Worm (Caenorhabditis elegans): Measurements from ENCODE around the gene xbx-3.

DNA sequence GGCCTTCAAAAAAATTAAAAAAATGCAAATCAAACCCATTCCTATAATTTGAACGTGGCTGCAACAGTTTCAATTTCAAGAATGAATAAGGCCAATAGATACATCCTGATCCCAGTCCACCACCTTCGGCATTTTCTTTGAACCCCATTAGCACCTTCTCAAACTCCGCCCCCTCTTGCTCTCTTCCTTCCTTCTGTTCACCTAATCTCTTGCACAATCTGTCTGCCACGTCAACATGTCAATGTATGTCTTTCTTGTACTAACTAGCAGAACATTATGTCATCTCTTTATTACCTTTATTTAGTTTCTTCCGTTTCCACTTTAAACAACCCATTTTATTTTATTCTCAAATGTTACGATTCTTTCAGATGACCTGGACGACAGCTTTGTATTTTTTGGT is 42.2 kb upstream of the xbx-3 start, which contains the start of gene C05B5.4:
- no peak for TF ChIP-seq nhr-28 (tag; optimal IDR thresholded peaks at IDR 0.05)
- TF ChIP-seq Y5F2A.4 (GFP tag; optimal IDR thresholded peaks at IDR 0.05), result no peak
- TF ChIP-seq zfp-3 (GFP tag; conservative IDR thresholded peaks at IDR 0.05), result no peak
- no peak for TF ChIP-seq egl-27 (tag; optimal IDR thresholded peaks at IDR 0.05)
- TF ChIP-seq F49E8.2 (tag; optimal IDR thresholded peaks at IDR 0.05; ENCODE audit: borderline replicate concordance), result no peak
- TF ChIP-seq snpc-4 (tag; optimal IDR thresholded peaks at IDR 0.05), result no peak
- no peak for TF ChIP-seq skn-1 (tag; optimal IDR thresholded peaks at IDR 0.05)
- TF ChIP-seq lsy-2 (tag; optimal IDR thresholded peaks at IDR 0.05), result no peak
- TF ChIP-seq ama-1 (optimal IDR thresholded peaks at IDR 0.05), result no peak

All from whole organism, L4 larva.